Worm (Caenorhabditis elegans) whole organism, L2 larva: Measurements from ENCODE around the gene tbc-6.

Experiments used
- C34F6.9 ChIP-seq: fragments of 150-350 bp; optimal IDR thresholded peaks from 2 replicates; lab custom pipeline; 2014; ENCODE audit warnings: missing biosample characterization, missing genetic modification characterization
- F13H6.1 ChIP-seq: sonication (generic microtip); optimal IDR thresholded peaks from 2 replicates; lab custom pipeline; 2016; ENCODE audit warnings: missing genetic modification characterization, missing compliant biosample characterization
- R02D3.7 ChIP-seq: fragments of 150-350 bp; optimal IDR thresholded peaks from 2 replicates; lab custom pipeline; 2014; ENCODE audit warnings: missing biosample characterization, missing genetic modification characterization
- Y55F3AM.14 ChIP-seq: fragments of 200-800 bp; sonication (Bioruptor generic); optimal IDR thresholded peaks from 2 replicates; lab custom pipeline; 2018; ENCODE audit warnings: mild to moderate bottlenecking, missing genetic modification characterization, missing compliant biosample characterization
- ZK546.5 ChIP-seq: sonication (generic microtip); optimal IDR thresholded peaks from 2 replicates; lab custom pipeline; 2017; ENCODE audit warnings: missing biosample characterization, missing genetic modification characterization
- alr-1 ChIP-seq: fragments of 150-350 bp; optimal IDR thresholded peaks from 2 replicates; lab custom pipeline; 2014; ENCODE audit warnings: missing biosample characterization, missing genetic modification characterization
- aly-2 ChIP-seq: fragments of 150-350 bp; optimal IDR thresholded peaks from 2 replicates; lab custom pipeline; 2014; ENCODE audit warnings: missing biosample characterization, missing genetic modification characterization
- ama-1 ChIP-seq: fragments of 150-350 bp; optimal IDR thresholded peaks from 2 replicates; lab custom pipeline; 2018; ENCODE audit warnings: inconsistent platforms
- blmp-1 ChIP-seq: sonication (generic microtip); optimal IDR thresholded peaks from 2 replicates; lab custom pipeline; 2017; ENCODE audit warnings: missing genetic modification characterization, mild to moderate bottlenecking, missing compliant biosample characterization, antibody characterized with exemption, moderate library complexity; ENCODE audit not compliant: insufficient read depth
- ceh-16 ChIP-seq: fragments of 150-350 bp; optimal IDR thresholded peaks from 2 replicates; lab custom pipeline; 2014; ENCODE audit warnings: missing biosample characterization, missing genetic modification characterization
- ceh-82 ChIP-seq: fragments of 150-350 bp; optimal IDR thresholded peaks from 2 replicates; lab custom pipeline; 2014; ENCODE audit warnings: missing biosample characterization, missing genetic modification characterization
- crh-2 ChIP-seq: sonication (generic microtip); optimal IDR thresholded peaks from 2 replicates; lab custom pipeline; 2017; ENCODE audit warnings: missing biosample characterization, missing genetic modification characterization
- dmd-4 ChIP-seq: sonication (generic microtip); optimal IDR thresholded peaks from 2 replicates; lab custom pipeline; 2017; ENCODE audit warnings: missing biosample characterization, missing genetic modification characterization
- egl-27 ChIP-seq: sonication (generic microtip); optimal IDR thresholded peaks from 3 replicates; lab custom pipeline; 2017; ENCODE audit warnings: missing biosample characterization, missing genetic modification reagents, missing genetic modification characterization
- elt-1 ChIP-seq: fragments of 150-350 bp; optimal IDR thresholded peaks from 2 replicates; lab custom pipeline; 2014; ENCODE audit warnings: missing biosample characterization, missing genetic modification characterization
- elt-3 ChIP-seq: sonication (generic microtip); optimal IDR thresholded peaks from 2 replicates; lab custom pipeline; 2017; ENCODE audit warnings: missing biosample characterization, missing genetic modification characterization
- fos-1 ChIP-seq: fragments of 150-350 bp; optimal IDR thresholded peaks from 2 replicates; lab custom pipeline; 2014; ENCODE audit warnings: missing biosample characterization, missing genetic modification characterization
- gmeb-1 ChIP-seq: fragments of 150-350 bp; optimal IDR thresholded peaks from 2 replicates; lab custom pipeline; 2014; ENCODE audit warnings: missing biosample characterization, missing genetic modification characterization
- lin-11 ChIP-seq: fragments of 150-350 bp; sonication (generic microtip); optimal IDR thresholded peaks from 2 replicates; lab custom pipeline; 2014; ENCODE audit warnings: missing biosample characterization, missing genetic modification characterization, inconsistent platforms, mixed read lengths
- lin-13 ChIP-seq: fragments of 150-350 bp; optimal IDR thresholded peaks from 2 replicates; lab custom pipeline; 2014; ENCODE audit warnings: missing biosample characterization, missing genetic modification reagents, missing genetic modification characterization
- lin-39 ChIP-seq: fragments of 150-350 bp; optimal IDR thresholded peaks from 2 replicates; lab custom pipeline; 2014; ENCODE audit warnings: missing biosample characterization, missing genetic modification reagents, missing genetic modification characterization
- lsy-2 ChIP-seq, 2 experiments: fragments of 150-350 bp in 1 of 2; sonication (generic microtip) in 1 of 2; optimal IDR thresholded peaks; 2 replicates each; lab custom pipeline; 2014 to 2017; ENCODE audit warnings: missing biosample characterization in 2 of 2, missing genetic modification characterization in 2 of 2
- mab-5 ChIP-seq: fragments of 150-350 bp; optimal IDR thresholded peaks from 2 replicates; lab custom pipeline; 2014; ENCODE audit warnings: missing biosample characterization, missing genetic modification characterization
- mbf-1 ChIP-seq: sonication (generic microtip); optimal IDR thresholded peaks from 2 replicates; lab custom pipeline; 2017; ENCODE audit warnings: missing biosample characterization, missing genetic modification characterization
- mdl-1 ChIP-seq, 2 experiments: fragments of 150-350 bp in 1 of 2; sonication (generic microtip) in 1 of 2; optimal IDR thresholded peaks; 2 replicates each; lab custom pipeline; 2017; ENCODE audit warnings: missing biosample characterization in 2 of 2, missing genetic modification characterization in 2 of 2
- nhr-10 ChIP-seq: sonication (generic microtip); optimal IDR thresholded peaks from 2 replicates; lab custom pipeline; 2017; ENCODE audit warnings: missing biosample characterization, missing genetic modification characterization
- nhr-11 ChIP-seq: fragments of 150-350 bp; optimal IDR thresholded peaks from 2 replicates; lab custom pipeline; 2014; ENCODE audit warnings: missing biosample characterization, missing genetic modification characterization
- nhr-12 ChIP-seq: fragments of 150-350 bp; optimal IDR thresholded peaks from 2 replicates; lab custom pipeline; 2014; ENCODE audit warnings: missing biosample characterization, missing genetic modification characterization
- nhr-129 ChIP-seq: fragments of 150-350 bp; optimal IDR thresholded peaks from 2 replicates; lab custom pipeline; 2014; ENCODE audit warnings: missing biosample characterization, missing genetic modification characterization
- nhr-21 ChIP-seq: fragments of 150-350 bp; optimal IDR thresholded peaks from 2 replicates; lab custom pipeline; 2014; ENCODE audit warnings: missing biosample characterization, missing genetic modification characterization
- nhr-23 ChIP-seq: fragments of 150-350 bp; optimal IDR thresholded peaks from 2 replicates; lab custom pipeline; 2014; ENCODE audit warnings: missing biosample characterization, missing genetic modification reagents, missing genetic modification characterization
- nhr-237 ChIP-seq: fragments of 150-350 bp; optimal IDR thresholded peaks from 2 replicates; lab custom pipeline; 2014; ENCODE audit warnings: missing biosample characterization, missing genetic modification characterization
- nhr-25 ChIP-seq: fragments of 150-350 bp; sonication (generic microtip); optimal IDR thresholded peaks from 3 replicates; lab custom pipeline; 2014; ENCODE audit warnings: missing biosample characterization, missing genetic modification characterization
- nhr-6 ChIP-seq: fragments of 150-350 bp; optimal IDR thresholded peaks from 2 replicates; lab custom pipeline; 2014; ENCODE audit warnings: missing biosample characterization, missing genetic modification characterization
- nhr-77 ChIP-seq: fragments of 150-350 bp; optimal IDR thresholded peaks from 2 replicates; lab custom pipeline; 2014; ENCODE audit warnings: missing biosample characterization, missing genetic modification characterization
- peb-1 ChIP-seq: fragments of 150-350 bp; optimal IDR thresholded peaks from 2 replicates; lab custom pipeline; 2014; ENCODE audit warnings: missing biosample characterization, missing genetic modification characterization
- sem-4 ChIP-seq: fragments of 150-350 bp; optimal IDR thresholded peaks from 2 replicates; lab custom pipeline; 2014; ENCODE audit warnings: missing biosample characterization, missing genetic modification reagents, missing genetic modification characterization
- skn-1 ChIP-seq: sonication (generic microtip); optimal IDR thresholded peaks from 2 replicates; lab custom pipeline; 2017; ENCODE audit warnings: missing biosample characterization, missing genetic modification characterization
- sma-3 ChIP-seq: sonication (generic microtip); optimal IDR thresholded peaks from 2 replicates; lab custom pipeline; 2016; ENCODE audit warnings: missing genetic modification reagents, missing genetic modification characterization, missing compliant biosample characterization
- sma-9 ChIP-seq, 2 experiments: fragments of 150-350 bp in 1 of 2; sonication (generic microtip) in 1 of 2; optimal IDR thresholded peaks; 2 replicates each; lab custom pipeline; 2014 to 2016; ENCODE audit warnings: missing genetic modification characterization in 2 of 2, mild to moderate bottlenecking in 1 of 2, missing biosample characterization in 1 of 2, missing compliant biosample characterization in 1 of 2, missing genetic modification reagents in 1 of 2, moderate library complexity in 1 of 2
- snpc-4 ChIP-seq: fragments of 150-350 bp; optimal IDR thresholded peaks from 2 replicates; lab custom pipeline; 2014; ENCODE audit warnings: missing biosample characterization, missing genetic modification characterization
- unc-39 ChIP-seq: fragments of 150-350 bp; optimal IDR thresholded peaks from 2 replicates; lab custom pipeline; 2014; ENCODE audit warnings: missing biosample characterization, missing genetic modification characterization
- unc-55 ChIP-seq: fragments of 150-350 bp; sonication (generic microtip); optimal IDR thresholded peaks from 3 replicates; lab custom pipeline; 2014; ENCODE audit warnings: missing biosample characterization, missing genetic modification reagents, missing genetic modification characterization
- unc-62 ChIP-seq: fragments of 150-350 bp; optimal IDR thresholded peaks from 2 replicates; lab custom pipeline; 2014; ENCODE audit warnings: missing biosample characterization, missing genetic modification reagents, missing genetic modification characterization
- zag-1 ChIP-seq: fragments of 150-350 bp; optimal IDR thresholded peaks from 2 replicates; lab custom pipeline; 2014; ENCODE audit warnings: missing biosample characterization, missing genetic modification characterization
- ztf-1 ChIP-seq: fragments of 200-800 bp; sonication (Bioruptor generic); conservative IDR thresholded peaks from 2 replicates; pipeline ENCODE4 v1.3.6; 2022; ENCODE audit warnings: missing genetic modification characterization, missing compliant biosample characterization
- ztf-11 ChIP-seq: sonication (generic microtip); optimal IDR thresholded peaks from 2 replicates; lab custom pipeline; 2017; ENCODE audit warnings: missing biosample characterization, missing genetic modification characterization
- ztf-4 ChIP-seq: fragments of 150-350 bp; optimal IDR thresholded peaks from 2 replicates; lab custom pipeline; 2014; ENCODE audit warnings: missing biosample characterization, missing genetic modification characterization

The tbc-6 gene

DNA sequence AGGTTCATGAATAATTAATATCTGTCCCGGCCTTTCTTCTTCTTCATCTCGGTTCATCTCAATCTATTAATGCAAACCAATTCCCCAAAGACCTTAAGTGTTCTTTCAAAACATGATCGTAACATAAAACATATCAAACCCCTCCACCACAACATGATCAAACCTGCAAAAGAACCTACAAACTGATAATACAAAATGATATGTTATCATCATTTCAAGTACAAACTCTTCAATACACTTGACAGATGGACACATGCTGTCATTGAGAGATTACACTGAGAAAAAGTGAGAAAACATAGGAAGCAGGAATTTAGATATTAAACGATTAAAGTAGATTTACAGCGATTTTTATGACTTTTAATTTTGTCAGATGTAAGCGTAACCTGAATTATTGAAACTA, 23.4 kb upstream of the tbc-6 start:
- TF ChIP-seq nhr-6 (no peak), mdl-1 (tag; optimal IDR thresholded peaks at IDR 0.05; lab: Kevin White, UChicago) (peak in 1 of 2 experiments; percentile 15), alr-1 (tag; lab: Kevin White, UChicago) (no peak), sma-3 (no peak), skn-1 (tag; lab: Kevin White, UChicago) (no peak), blmp-1 (tag; lab: Kevin White, UChicago) (no peak), mbf-1 (tag; lab: Kevin White, UChicago) (no peak), lin-13 (no peak), elt-1 (tag; lab: Kevin White, UChicago) (no peak), nhr-10 (tag; lab: Kevin White, UChicago) (no peak), F13H6.1 (tag; lab: Kevin White, UChicago) (peak; percentile 32), nhr-77 (no peak), ama-1 (lab: Kevin White, UChicago) (no peak), zag-1 (no peak), nhr-129 (tag; lab: Kevin White, UChicago) (peak; percentile 14), aly-2 (tag; lab: Kevin White, UChicago) (no peak), unc-62 (GFP tag; lab: Kevin White, UChicago) (no peak), lin-11 (no peak), elt-3 (tag; lab: Kevin White, UChicago) (no peak), sma-9 (GFP tag; optimal IDR thresholded peaks at IDR 0.05; lab: Kevin White, UChicago) (peak; percentile 82), sma-9 (tag; optimal IDR thresholded peaks at IDR 0.05; lab: Kevin White, UChicago) (no peak), snpc-4 (no peak), fos-1 (tag; lab: Kevin White, UChicago) (peak; percentile 92), R02D3.7 (no peak), egl-27 (tag; lab: Kevin White, UChicago) (no peak), nhr-21 (tag; lab: Kevin White, UChicago) (peak; percentile 33), nhr-23 (tag; lab: Kevin White, UChicago) (no peak), mab-5 (tag; lab: Kevin White, UChicago) (no peak), sem-4 (tag; lab: Kevin White, UChicago) (no peak), Y55F3AM.14 (no peak), ZK546.5 (no peak), C34F6.9 (tag; lab: Kevin White, UChicago) (peak; percentile 11), unc-39 (no peak), nhr-237 (tag; lab: Kevin White, UChicago) (no peak), dmd-4 (tag; lab: Kevin White, UChicago) (no peak), peb-1 (tag; lab: Kevin White, UChicago) (no peak), crh-2 (tag; lab: Kevin White, UChicago) (no peak), ceh-82 (no peak), ceh-16 (tag; lab: Kevin White, UChicago) (no peak), nhr-12 (tag; lab: Kevin White, UChicago) (no peak), ztf-11 (tag; lab: Kevin White, UChicago) (no peak), lsy-2 (tag; optimal IDR thresholded peaks at IDR 0.05; lab: Kevin White, UChicago) (no peak), nhr-25 (tag; lab: Kevin White, UChicago) (no peak), unc-55 (GFP tag; lab: Kevin White, UChicago) (no peak), nhr-11 (tag; lab: Kevin White, UChicago) (no peak), ztf-4 (tag; lab: Kevin White, UChicago) (no peak), gmeb-1 (no peak), lin-39 (tag; lab: Kevin White, UChicago) (no peak), ztf-1 (GFP tag; lab: Robert Waterston, UW) (no peak)
